Fruit fly (Drosophila melanogaster): Measurements from ENCODE around the gene CG12237.

CG12237 gene

DNA sequence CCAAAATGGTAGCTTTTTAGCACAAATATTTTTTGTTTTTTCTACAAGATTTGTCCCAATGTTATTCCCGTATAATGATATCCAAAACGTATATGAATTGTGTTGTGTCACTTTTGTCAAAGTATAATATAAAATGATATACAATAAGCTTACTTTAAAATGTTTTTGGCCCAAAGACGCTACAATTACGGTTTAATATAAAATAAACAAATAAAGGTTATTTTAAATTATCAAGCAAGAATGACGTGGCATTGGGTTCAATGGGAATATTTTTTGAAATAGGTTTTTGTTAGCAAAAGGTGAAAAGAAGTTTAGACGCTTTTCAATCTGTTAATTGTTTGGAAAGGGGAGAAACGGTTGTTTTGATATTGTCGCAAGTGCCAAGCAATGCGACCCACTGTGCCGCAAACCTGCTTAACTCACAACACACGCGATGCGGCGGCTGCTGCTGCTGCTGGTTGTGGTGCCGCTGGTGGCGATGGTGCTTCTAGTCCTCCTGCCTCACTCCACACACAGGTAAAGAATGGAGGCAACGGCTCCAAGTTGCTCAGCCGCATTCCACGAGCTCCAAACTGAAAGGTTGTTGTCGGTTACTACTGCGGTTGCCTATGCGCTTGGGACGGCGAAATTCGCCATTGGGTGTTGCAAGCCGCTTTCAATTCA is 20.7 kb upstream of the CG12237 start (continued):
- TF ChIP-seq CG8388 (GFP tag; optimal IDR thresholded peaks at IDR 0.05) (peak; percentile 39), Scr (GFP tag; IDR thresholded peaks at IDR 0.05; ENCODE audit: partially characterized antibody) (no peak), tna (GFP tag; IDR thresholded peaks at IDR 0.05; ENCODE audit: partially characterized antibody) (no peak), MBD-R2 (GFP tag; IDR thresholded peaks at IDR 0.05) (no peak), CG6791 (GFP tag; IDR thresholded peaks at IDR 0.05; ENCODE audit: partially characterized antibody) (no peak), zen (tag; optimal IDR thresholded peaks at IDR 0.05) (peak; percentile 58), Hsf (GFP tag; optimal IDR thresholded peaks at IDR 0.05) (peak; percentile 34), CG9817 (tag; optimal IDR thresholded peaks at IDR 0.05) (peak; percentile 4), Chrac-16 (GFP tag; optimal IDR thresholded peaks at IDR 0.05) (peak; percentile 11), az2 (GFP tag; optimal IDR thresholded peaks at IDR 0.05) (peak; percentile 64), Ets65A (GFP tag) (peak; percentile 66), Mrtf (GFP tag; IDR thresholded peaks at IDR 0.05) (no peak), trem (tag; optimal IDR thresholded peaks at IDR 0.05) (peak; percentile 17), CG4404 (GFP tag; IDR thresholded peaks at IDR 0.05) (0 out of 2 replicates have a peak, but pooled peaks have one; percentile 26), so (GFP tag; IDR thresholded peaks at IDR 0.05) (no peak), CG3163 (GFP tag; optimal IDR thresholded peaks at IDR 0.05) (no peak), Pdp1 (GFP tag; optimal IDR thresholded peaks at IDR 0.05) (peak; percentile 14 to 21), ham (GFP tag; IDR thresholded peaks at IDR 0.05) (no peak), sim (GFP tag; IDR thresholded peaks at IDR 0.05) (no peak), CG18476 (GFP tag; optimal IDR thresholded peaks at IDR 0.05) (peak; percentile 55), Trl (optimal IDR thresholded peaks at IDR 0.05) (peak in 1 of 2 experiments; percentile 43), Trl (GFP tag; optimal IDR thresholded peaks at IDR 0.05) (no peak), lilli (GFP tag; optimal IDR thresholded peaks at IDR 0.05) (peak; percentile 51), CG9727 (GFP tag; optimal IDR thresholded peaks at IDR 0.05) (peak; percentile 78), CG13123 (GFP tag; optimal IDR thresholded peaks at IDR 0.05) (no peak), Mad (GFP tag; optimal IDR thresholded peaks at IDR 0.05) (no peak), Bteb2 (GFP tag; optimal IDR thresholded peaks at IDR 0.05) (peak; percentile 31), H15 (GFP tag; IDR thresholded peaks at IDR 0.05) (no peak), CG7745 (tag; optimal IDR thresholded peaks at IDR 0.05) (no peak), bsh (GFP tag; optimal IDR thresholded peaks at IDR 0.05) (peak in 1 of 2 experiments; percentile 31), CG2875 (GFP tag; optimal IDR thresholded peaks at IDR 0.05) (no peak), Antp (GFP tag; optimal IDR thresholded peaks at IDR 0.05) (peak; percentile 22), kah (GFP tag; optimal IDR thresholded peaks at IDR 0.05) (peak; percentile 12), Nf-YC (tag; optimal IDR thresholded peaks at IDR 0.05) (peak; percentile 62), fd96Cb (tag; optimal IDR thresholded peaks at IDR 0.05) (peak; percentile 37), MTF-1 (GFP tag; optimal IDR thresholded peaks at IDR 0.05; ENCODE audit: borderline replicate concordance) (no peak), Nf-YB (GFP tag; optimal IDR thresholded peaks at IDR 0.05) (no peak), klu (GFP tag; IDR thresholded peaks at IDR 0.05) (no peak), sob (GFP tag; IDR thresholded peaks at IDR 0.05) (no peak), CG17359 (tag; optimal IDR thresholded peaks at IDR 0.05) (peak; percentile 35), CG9932 (GFP tag; IDR thresholded peaks at IDR 0.05) (0 out of 2 replicates have a peak, but pooled peaks have one; percentile 4), CG2120 (GFP tag; optimal IDR thresholded peaks at IDR 0.05) (peak; percentile 62), ab (GFP tag; optimal IDR thresholded peaks at IDR 0.05) (peak; percentile 4), Med (GFP tag) (peak; percentile 64), CG1529 (GFP tag; optimal IDR thresholded peaks at IDR 0.05) (peak; percentile 55), sens (GFP tag) (peak; percentile 91), NfI (GFP tag; optimal IDR thresholded peaks at IDR 0.05) (peak; percentile 37), nerfin-1 (tag; optimal IDR thresholded peaks at IDR 0.05) (peak; percentile 44), CG17361 (GFP tag; IDR thresholded peaks at IDR 0.05) (peak; percentile 61; the same call in 2 of the 3 replicates), unc-4 (GFP tag; IDR thresholded peaks at IDR 0.05; ENCODE audit: partially characterized antibody) (no peak)

Measured in whole organism, embryonic.